Worm (Caenorhabditis elegans) whole organism, L2 larva: ENCODE measurements around the gene gst-17.
A peak's percentile ranks its signal among the peaks of the same experiment; 100 is the strongest.

ENCODE experiments used
- ama-1 ChIP-seq: fragments of 150-350 bp; optimal IDR thresholded peaks from 2 replicates; lab custom pipeline; 2018; ENCODE audit warnings: inconsistent platforms
- blmp-1 ChIP-seq: sonication (generic microtip); optimal IDR thresholded peaks from 2 replicates; lab custom pipeline; 2017; ENCODE audit warnings: missing genetic modification characterization, mild to moderate bottlenecking, missing compliant biosample characterization, antibody characterized with exemption, moderate library complexity; ENCODE audit not compliant: insufficient read depth
- ceh-82 ChIP-seq: fragments of 150-350 bp; optimal IDR thresholded peaks from 2 replicates; lab custom pipeline; 2014; ENCODE audit warnings: missing biosample characterization, missing genetic modification characterization
- gmeb-1 ChIP-seq: fragments of 150-350 bp; optimal IDR thresholded peaks from 2 replicates; lab custom pipeline; 2014; ENCODE audit warnings: missing biosample characterization, missing genetic modification characterization
- nhr-129 ChIP-seq: fragments of 150-350 bp; optimal IDR thresholded peaks from 2 replicates; lab custom pipeline; 2014; ENCODE audit warnings: missing biosample characterization, missing genetic modification characterization
- nhr-237 ChIP-seq: fragments of 150-350 bp; optimal IDR thresholded peaks from 2 replicates; lab custom pipeline; 2014; ENCODE audit warnings: missing biosample characterization, missing genetic modification characterization
- unc-39 ChIP-seq: fragments of 150-350 bp; optimal IDR thresholded peaks from 2 replicates; lab custom pipeline; 2014; ENCODE audit warnings: missing biosample characterization, missing genetic modification characterization

DNA sequence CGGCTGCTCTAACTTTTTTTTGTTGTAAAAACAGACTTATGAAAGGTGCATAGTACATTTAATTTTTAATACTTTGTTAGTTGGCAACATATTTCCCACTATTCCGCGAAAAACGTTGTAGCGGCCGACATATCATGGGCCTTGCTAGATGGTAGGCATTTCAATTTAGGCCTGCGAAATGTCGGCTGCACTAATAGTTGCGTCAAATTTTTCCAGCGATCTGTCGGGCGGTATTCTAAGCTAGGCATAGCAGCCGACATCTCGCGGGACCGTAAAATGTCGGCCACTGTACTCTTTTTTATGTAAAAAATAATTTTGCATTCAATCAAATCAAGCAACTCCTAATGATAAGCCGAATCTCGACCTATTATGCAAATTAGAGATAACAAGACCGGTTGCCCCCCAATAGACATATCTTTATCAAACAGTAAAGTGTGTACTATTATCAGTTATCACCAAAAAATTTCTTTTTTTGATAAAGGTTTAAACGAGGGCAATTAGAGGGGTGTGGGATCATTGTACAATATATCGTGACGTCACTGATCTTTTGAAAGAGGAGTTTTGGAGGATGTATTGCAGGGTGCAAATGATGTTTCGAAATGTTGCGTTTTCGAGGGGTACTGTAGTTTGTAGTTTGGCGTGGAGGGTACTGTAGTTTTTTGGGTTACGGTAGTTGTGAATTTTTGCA lies 34.5 kb upstream of the gst-17 start:
- no peak for TF ChIP-seq nhr-237
- no peak for TF ChIP-seq ama-1
- TF ChIP-seq nhr-129 (tag; lab: Kevin White, UChicago): no peak
- TF ChIP-seq unc-39: no peak
- TF ChIP-seq ceh-82 (tag; lab: Kevin White, UChicago): no peak
- no peak for TF ChIP-seq blmp-1 (tag; lab: Kevin White, UChicago)
- peak; percentile 28 for TF ChIP-seq gmeb-1 (tag; lab: Kevin White, UChicago)
